Fruit fly (Drosophila melanogaster): ENCODE data around the gene CG32176.

DNA sequence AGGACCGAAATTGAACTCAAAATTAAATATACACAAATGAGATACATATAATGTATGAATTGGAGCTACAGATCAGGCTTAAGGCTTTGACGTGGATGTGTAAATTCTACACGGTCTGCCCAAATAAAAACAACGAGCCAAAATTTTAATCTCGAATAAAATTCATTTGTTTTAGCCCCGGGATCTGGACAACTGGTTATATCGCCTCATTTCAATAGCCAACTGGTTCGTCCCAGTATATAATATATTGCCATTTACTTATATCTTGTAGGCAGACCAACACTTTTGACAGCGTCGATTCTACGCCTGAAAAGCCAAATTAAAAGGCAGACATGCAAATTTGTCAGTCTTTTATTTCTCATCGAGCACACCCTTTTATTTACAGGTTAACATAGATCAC, 40.6 kb upstream of the CG32176 start:
- TF ChIP-seq D1 (tag; optimal IDR thresholded peaks at IDR 0.05) = no peak
- no peak for TF ChIP-seq Pif1B (GFP tag; optimal IDR thresholded peaks at IDR 0.05)
- no peak for TF ChIP-seq CG12605 (GFP tag; IDR thresholded peaks at IDR 0.05)
- TF ChIP-seq Pif1A (GFP tag; optimal IDR thresholded peaks at IDR 0.05) = no peak
- no peak for TF ChIP-seq CG8159 (tag; optimal IDR thresholded peaks at IDR 0.05)
- TF ChIP-seq Ets98B (GFP tag; IDR thresholded peaks at IDR 0.05) = no peak
- no peak for TF ChIP-seq CG4496 (GFP tag; IDR thresholded peaks at IDR 0.05)
- no peak for TF ChIP-seq EcR (GFP tag; optimal IDR thresholded peaks at IDR 0.05)
- no peak for TF ChIP-seq gl (tag; optimal IDR thresholded peaks at IDR 0.05)
